Worm (Caenorhabditis elegans) whole organism, late embryonic: ENCODE data around the gene ssp-34.
A peak's percentile ranks its signal among the peaks of the same experiment; 100 is the strongest.

Experiments used
- C38D4.7 ChIP-seq: fragments of 200-800 bp; sonication (Bioruptor generic); optimal IDR thresholded peaks from 2 replicates; lab custom pipeline; 2018; ENCODE audit warnings: mild to moderate bottlenecking, missing genetic modification characterization, moderate library complexity, missing compliant biosample characterization
- F13H6.1 ChIP-seq: sonication (generic microtip); optimal IDR thresholded peaks from 2 replicates; lab custom pipeline; 2016; ENCODE audit warnings: missing genetic modification characterization, missing compliant biosample characterization
- T23F11.4 ChIP-seq: fragments of 200-800 bp; sonication (Bioruptor generic); optimal IDR thresholded peaks from 2 replicates; lab custom pipeline; 2018; ENCODE audit warnings: mild to moderate bottlenecking, missing genetic modification characterization, missing compliant biosample characterization
- Y22D7AL.16 ChIP-seq: sonication (generic microtip); optimal IDR thresholded peaks from 2 replicates; lab custom pipeline; 2016; ENCODE audit warnings: missing genetic modification characterization, missing compliant biosample characterization
- ceh-14 ChIP-seq: sonication (generic microtip); optimal IDR thresholded peaks from 2 replicates; lab custom pipeline; 2016; ENCODE audit warnings: missing genotype, missing genetic modification characterization, missing compliant biosample characterization
- ceh-18 ChIP-seq: sonication (generic microtip); optimal IDR thresholded peaks from 2 replicates; lab custom pipeline; 2016; ENCODE audit warnings: missing genetic modification characterization, missing compliant biosample characterization
- ceh-30 ChIP-seq: fragments of 150-350 bp; optimal IDR thresholded peaks from 2 replicates; lab custom pipeline; 2014; ENCODE audit warnings: missing biosample characterization, missing genetic modification characterization
- ceh-31 ChIP-seq: sonication (generic microtip); optimal IDR thresholded peaks from 2 replicates; lab custom pipeline; 2016; ENCODE audit warnings: missing genetic modification characterization, missing compliant biosample characterization
- ceh-48 ChIP-seq: sonication (generic microtip); optimal IDR thresholded peaks from 2 replicates; lab custom pipeline; 2016; ENCODE audit warnings: missing genetic modification characterization, inconsistent platforms, missing compliant biosample characterization
- ceh-6 ChIP-seq: fragments of 200-800 bp; sonication (Bioruptor generic); optimal IDR thresholded peaks from 2 replicates; lab custom pipeline; 2018; ENCODE audit warnings: mild to moderate bottlenecking, missing genetic modification characterization, missing compliant biosample characterization
- ceh-9 ChIP-seq: sonication (generic microtip); optimal IDR thresholded peaks from 2 replicates; lab custom pipeline; 2016; ENCODE audit warnings: mild to moderate bottlenecking, missing genetic modification characterization, inconsistent platforms, missing compliant biosample characterization
- che-1 ChIP-seq: sonication (generic microtip); optimal IDR thresholded peaks from 2 replicates; lab custom pipeline; 2016; ENCODE audit warnings: mild to moderate bottlenecking, missing genetic modification characterization, missing compliant biosample characterization
- dmd-4 ChIP-seq: sonication (generic microtip); optimal IDR thresholded peaks from 2 replicates; lab custom pipeline; 2016; ENCODE audit warnings: borderline replicate concordance, missing genetic modification characterization, missing compliant biosample characterization
- dve-1 ChIP-seq: sonication (generic microtip); optimal IDR thresholded peaks from 2 replicates; lab custom pipeline; 2017; ENCODE audit warnings: antibody characterized with exemption, mild to moderate bottlenecking, missing genetic modification characterization, missing compliant biosample characterization
- elt-2 ChIP-seq: sonication (generic microtip); optimal IDR thresholded peaks from 2 replicates; lab custom pipeline; 2016; ENCODE audit warnings: missing genetic modification reagents, missing genetic modification characterization, missing compliant biosample characterization
- elt-4 ChIP-seq: sonication (generic microtip); optimal IDR thresholded peaks from 2 replicates; lab custom pipeline; 2016; ENCODE audit warnings: missing genetic modification characterization, missing compliant biosample characterization
- eyg-1 ChIP-seq: sonication (generic microtip); optimal IDR thresholded peaks from 2 replicates; lab custom pipeline; 2016; ENCODE audit warnings: missing genotype, missing genetic modification characterization, missing compliant biosample characterization
- fkh-10 ChIP-seq: fragments of 150-350 bp; optimal IDR thresholded peaks from 2 replicates; lab custom pipeline; 2014; ENCODE audit warnings: missing biosample characterization, missing genetic modification reagents, missing genetic modification characterization
- fkh-6 ChIP-seq: sonication (generic microtip); optimal IDR thresholded peaks from 2 replicates; lab custom pipeline; 2016; ENCODE audit warnings: missing genetic modification characterization, missing compliant biosample characterization
- gmeb-2 ChIP-seq: sonication (generic microtip); optimal IDR thresholded peaks from 2 replicates; lab custom pipeline; 2016; ENCODE audit warnings: missing genetic modification characterization, inconsistent platforms, missing compliant biosample characterization
- hlh-30 ChIP-seq: sonication (generic microtip); optimal IDR thresholded peaks from 2 replicates; lab custom pipeline; 2017; ENCODE audit warnings: antibody characterized with exemption, missing genetic modification characterization, missing compliant biosample characterization; ENCODE audit not compliant: insufficient read depth
- hlh-8 ChIP-seq: sonication (generic microtip); optimal IDR thresholded peaks from 2 replicates; lab custom pipeline; 2016; ENCODE audit warnings: missing genotype, missing genetic modification characterization, missing compliant biosample characterization
- lim-6 ChIP-seq: sonication (generic microtip); optimal IDR thresholded peaks from 2 replicates; lab custom pipeline; 2016; ENCODE audit warnings: missing genetic modification characterization, missing compliant biosample characterization
- madf-2 ChIP-seq: sonication (generic microtip); optimal IDR thresholded peaks from 2 replicates; lab custom pipeline; 2017; ENCODE audit warnings: missing genetic modification characterization, missing compliant biosample characterization
- nhr-11 ChIP-seq: fragments of 150-350 bp; optimal IDR thresholded peaks from 2 replicates; lab custom pipeline; 2014; ENCODE audit warnings: missing biosample characterization, missing genetic modification characterization
- nhr-232 ChIP-seq: sonication (generic microtip); optimal IDR thresholded peaks from 2 replicates; lab custom pipeline; 2016; ENCODE audit warnings: missing genetic modification characterization, missing compliant biosample characterization
- pag-3 ChIP-seq: sonication (generic microtip); optimal IDR thresholded peaks from 2 replicates; lab custom pipeline; 2016; ENCODE audit warnings: missing compliant biosample characterization, missing genetic modification characterization, borderline replicate concordance
- pat-9 ChIP-seq: fragments of 200-800 bp; sonication (Bioruptor generic); optimal IDR thresholded peaks from 2 replicates; lab custom pipeline; 2018; ENCODE audit warnings: mild to moderate bottlenecking, missing genetic modification characterization, moderate library complexity, missing compliant biosample characterization
- pha-4 ChIP-seq: fragments of 150-350 bp; optimal IDR thresholded peaks from 2 replicates; lab custom pipeline; 2018; ENCODE audit warnings: missing biosample characterization, missing genetic modification reagents, missing genetic modification characterization
- rnt-1 ChIP-seq: sonication (generic microtip); optimal IDR thresholded peaks from 2 replicates; lab custom pipeline; 2016; ENCODE audit warnings: missing genetic modification characterization, missing compliant biosample characterization
- sdc-2 ChIP-seq: sonication (generic microtip); optimal IDR thresholded peaks from 2 replicates; lab custom pipeline; 2016; ENCODE audit warnings: missing genotype, missing genetic modification characterization, missing compliant biosample characterization
- sox-4 ChIP-seq: sonication (generic microtip); optimal IDR thresholded peaks from 2 replicates; lab custom pipeline; 2017; ENCODE audit warnings: mild to moderate bottlenecking, missing genetic modification characterization, inconsistent platforms, missing compliant biosample characterization
- syd-9 ChIP-seq: sonication (generic microtip); optimal IDR thresholded peaks from 2 replicates; lab custom pipeline; 2016; ENCODE audit warnings: mild to moderate bottlenecking, missing genetic modification characterization, moderate library complexity, missing compliant biosample characterization
- tbx-7 ChIP-seq: sonication (generic microtip); optimal IDR thresholded peaks from 2 replicates; lab custom pipeline; 2016; ENCODE audit warnings: missing genotype, missing genetic modification characterization, missing compliant biosample characterization
- unc-55 ChIP-seq: sonication (generic microtip); optimal IDR thresholded peaks from 2 replicates; lab custom pipeline; 2017; ENCODE audit warnings: missing biosample characterization, missing genetic modification reagents, missing genetic modification characterization
- unc-86 ChIP-seq: sonication (generic microtip); optimal IDR thresholded peaks from 2 replicates; lab custom pipeline; 2016; ENCODE audit warnings: missing genetic modification characterization, missing compliant biosample characterization
- ztf-16 ChIP-seq: sonication (generic microtip); optimal IDR thresholded peaks from 2 replicates; lab custom pipeline; 2017; ENCODE audit warnings: missing genetic modification characterization, missing compliant biosample characterization

ssp-34 gene

DNA sequence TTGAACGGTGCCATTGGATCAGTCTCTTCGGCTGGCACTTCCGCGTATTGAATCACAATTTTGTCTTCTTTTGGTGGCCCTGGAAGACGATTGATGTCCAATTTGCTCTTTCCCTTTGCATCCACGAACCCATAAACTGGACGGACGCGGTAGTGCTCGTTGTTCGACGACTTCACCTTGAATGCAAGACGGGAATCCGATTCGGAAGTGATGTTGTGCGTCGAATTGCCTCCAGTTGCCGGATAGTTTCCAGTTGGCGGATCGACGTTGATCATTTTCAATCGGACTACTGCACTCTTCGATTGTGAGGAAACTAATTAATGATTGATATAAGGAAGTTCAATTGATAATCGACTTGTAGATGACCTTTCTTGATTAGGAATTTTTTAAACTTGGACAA lies at the start of gene ssp-34:
Gene ssp-34, minus strand, starts transcription at position 275 of the 400 bp plus-strand sequence.
- TF ChIP-seq gmeb-2 (tag; lab: Kevin White, UChicago): no peak
- TF ChIP-seq fkh-10 (GFP tag; lab: Kevin White, UChicago): no peak
- no peak for TF ChIP-seq fkh-6 (tag; lab: Kevin White, UChicago)
- TF ChIP-seq ztf-16 (tag; lab: Kevin White, UChicago): no peak
- TF ChIP-seq hlh-8: no peak
- TF ChIP-seq pat-9 (tag; lab: Kevin White, UChicago): no peak
- no peak for TF ChIP-seq C38D4.7 (GFP tag; lab: Kevin White, UChicago)
- no peak for TF ChIP-seq dmd-4 (tag; lab: Kevin White, UChicago)
- TF ChIP-seq rnt-1 (tag; lab: Kevin White, UChicago): no peak
- TF ChIP-seq nhr-11 (tag; lab: Kevin White, UChicago): no peak
- no peak for TF ChIP-seq madf-2 (tag; lab: Kevin White, UChicago)

DNA sequence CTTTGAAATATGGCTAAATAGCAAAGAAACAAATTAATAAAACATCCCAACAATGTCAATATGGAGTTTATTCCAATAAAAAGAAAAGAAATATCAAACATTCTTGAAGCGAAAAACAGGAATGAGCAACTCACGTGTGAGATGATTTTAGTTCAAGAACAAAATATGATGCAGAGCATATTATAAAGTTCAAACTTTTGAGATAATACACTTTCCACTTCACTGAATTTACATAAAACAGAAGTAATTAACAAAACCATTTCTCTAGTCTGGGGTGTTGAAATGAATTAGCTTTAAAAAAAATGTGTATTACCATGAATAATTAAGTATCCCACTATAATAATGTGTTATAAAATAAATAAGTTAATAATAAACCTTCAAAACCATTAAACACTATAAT lies 48.3 kb upstream of the ssp-34 start, which contains the start of gene srd-7:
Gene srd-7, minus strand, starts transcription at position 101 of the 400 bp plus-strand sequence.
- TF ChIP-seq elt-4: no peak
- no peak for TF ChIP-seq ceh-48
- TF ChIP-seq madf-2 (tag; lab: Kevin White, UChicago): no peak
- TF ChIP-seq T23F11.4 (GFP tag; lab: Kevin White, UChicago): no peak
- TF ChIP-seq tbx-7 (tag; lab: Kevin White, UChicago): no peak
- no peak for TF ChIP-seq pha-4 (tag; lab: Kevin White, UChicago)
- TF ChIP-seq nhr-11 (tag; lab: Kevin White, UChicago): no peak
- no peak for TF ChIP-seq eyg-1 (tag; lab: Kevin White, UChicago)
- no peak for TF ChIP-seq pag-3
- no peak for TF ChIP-seq ceh-18
- no peak for TF ChIP-seq unc-55 (GFP tag; lab: Kevin White, UChicago)
- TF ChIP-seq ceh-30 (tag; lab: Kevin White, UChicago): no peak
- TF ChIP-seq Y22D7AL.16 (tag; lab: Kevin White, UChicago): no peak
- no peak for TF ChIP-seq pat-9 (tag; lab: Kevin White, UChicago)
- no peak for TF ChIP-seq gmeb-2 (tag; lab: Kevin White, UChicago)
- TF ChIP-seq dve-1 (tag; lab: Kevin White, UChicago): no peak
- no peak for TF ChIP-seq che-1
- TF ChIP-seq unc-86 (tag; lab: Kevin White, UChicago): no peak
- no peak for TF ChIP-seq rnt-1 (tag; lab: Kevin White, UChicago)

DNA sequence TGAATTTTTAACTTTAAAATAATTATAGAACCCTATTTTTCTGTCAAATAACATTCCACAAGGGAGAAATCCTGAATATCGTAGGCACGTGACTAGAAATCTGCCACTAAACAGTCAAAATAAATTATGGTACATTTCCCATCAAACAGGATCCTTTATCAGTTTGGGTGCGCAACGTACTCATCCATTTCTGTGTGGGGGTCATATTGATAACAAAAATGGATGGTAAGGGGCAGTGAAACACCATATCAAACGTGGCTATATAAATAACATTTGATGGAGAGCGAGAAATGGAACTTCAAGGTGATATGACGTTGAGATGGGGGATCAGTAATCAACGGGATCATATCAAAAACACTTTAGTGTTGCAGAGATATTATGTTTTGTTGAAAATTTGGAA lies 45.7 kb upstream of the ssp-34 start:
- TF ChIP-seq unc-86 (tag; lab: Kevin White, UChicago) (no peak), elt-2 (peak; percentile 84)

DNA sequence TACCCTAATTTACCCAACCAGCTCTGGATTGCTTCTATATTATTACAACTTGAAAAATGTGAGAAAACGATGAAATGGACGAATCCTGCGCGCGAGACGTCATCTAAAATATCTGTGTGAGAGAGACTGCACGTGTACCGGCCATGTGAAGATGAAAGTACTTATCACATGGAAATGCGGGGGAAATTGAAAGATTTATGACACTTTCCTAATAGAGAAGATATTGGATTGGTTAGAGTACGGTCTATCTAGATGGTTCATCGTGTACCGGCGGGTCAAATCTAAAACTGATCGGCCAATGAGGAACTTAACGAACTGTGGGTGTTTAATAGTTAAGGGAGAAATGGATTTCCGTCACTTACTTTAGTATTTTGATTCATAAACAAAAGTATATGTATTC lies 43.6 kb upstream of the ssp-34 start:
- no peak for TF ChIP-seq ceh-6 (GFP tag; lab: Kevin White, UChicago)
- no peak for TF ChIP-seq hlh-30
- TF ChIP-seq lim-6 (tag; lab: Kevin White, UChicago): no peak
- TF ChIP-seq sox-4 (tag; lab: Kevin White, UChicago): no peak
- no peak for TF ChIP-seq ceh-31
- no peak for TF ChIP-seq syd-9 (tag; lab: Kevin White, UChicago)
- no peak for TF ChIP-seq hlh-8
- no peak for TF ChIP-seq dve-1 (tag; lab: Kevin White, UChicago)
- TF ChIP-seq rnt-1 (tag; lab: Kevin White, UChicago): no peak
- no peak for TF ChIP-seq pag-3
- no peak for TF ChIP-seq T23F11.4 (GFP tag; lab: Kevin White, UChicago)
- no peak for TF ChIP-seq fkh-10 (GFP tag; lab: Kevin White, UChicago)
- TF ChIP-seq F13H6.1 (tag; lab: Kevin White, UChicago): no peak
- TF ChIP-seq ceh-30 (tag; lab: Kevin White, UChicago): no peak
- no peak for TF ChIP-seq ceh-9 (tag; lab: Kevin White, UChicago)
- no peak for TF ChIP-seq ztf-16 (tag; lab: Kevin White, UChicago)
- TF ChIP-seq madf-2 (tag; lab: Kevin White, UChicago): no peak
- TF ChIP-seq ceh-14 (tag; lab: Kevin White, UChicago): no peak
- no peak for TF ChIP-seq sdc-2 (tag; lab: Kevin White, UChicago)
- no peak for TF ChIP-seq nhr-232 (tag; lab: Kevin White, UChicago)
